Worm (Caenorhabditis elegans): ENCODE data around the gene srw-40.

DNA sequence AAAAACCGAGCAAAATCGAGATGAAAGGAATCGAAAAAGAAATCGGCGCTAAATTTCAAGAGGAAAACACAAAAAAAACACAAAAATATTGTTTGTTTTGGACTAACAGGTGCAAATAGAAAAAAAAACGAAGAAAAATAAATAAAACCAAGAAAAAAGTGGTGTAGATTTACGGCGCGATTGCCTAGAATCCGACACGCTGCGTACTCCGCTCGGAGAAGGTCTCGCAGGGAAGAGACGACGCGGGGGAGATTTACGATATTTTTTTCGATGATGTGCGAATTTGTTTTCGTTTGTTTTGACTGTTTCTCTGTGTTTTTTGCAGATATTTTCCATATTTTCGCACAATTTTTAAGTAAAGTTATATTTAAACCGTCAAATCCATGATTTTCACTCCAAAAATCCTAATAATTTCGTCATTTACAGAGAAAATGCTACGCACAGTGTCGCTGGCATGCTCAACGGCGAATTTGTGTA, 16.6 kb downstream of the srw-40 start, which contains the start of gene sco-1:
- TF ChIP-seq unc-39 (tag; optimal IDR thresholded peaks at IDR 0.05) (no peak), unc-62 (GFP tag; optimal IDR thresholded peaks at IDR 0.05) (no peak), lin-39 (tag; optimal IDR thresholded peaks at IDR 0.05) (peak; percentile 95), fkh-10 (GFP tag; optimal IDR thresholded peaks at IDR 0.05) (peak; percentile 94), elt-2 (tag; optimal IDR thresholded peaks at IDR 0.05) (peak; percentile 78)

Data from whole organism, L3 larva.